ENCODE assay signal across 4 worm cellular contexts in the genomic region with DNA sequence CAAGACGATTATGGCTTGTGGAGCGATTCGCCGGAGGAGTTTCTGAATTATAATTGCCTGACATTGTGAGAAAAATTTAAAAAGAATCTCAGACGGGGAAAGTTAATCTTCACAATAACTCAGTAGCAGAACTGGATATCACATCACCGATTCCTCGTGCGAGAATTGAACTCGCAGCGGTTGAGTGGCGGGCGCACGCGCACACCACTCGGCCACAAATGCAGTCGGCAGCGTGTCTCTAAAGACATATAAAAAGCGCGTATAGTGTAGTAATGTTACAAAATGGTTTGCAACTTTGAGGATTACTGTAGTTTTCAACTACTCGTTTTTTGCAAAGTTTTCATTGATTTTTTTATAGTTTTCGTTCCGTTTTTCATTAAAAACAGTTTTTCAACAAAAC.
TF ChIP-seq lines count a peak whose summit lies in the region.

No protein-coding gene starts in this region.

TF ChIP-seq in whole organism, L2 larva, 48 proteins besides CTCF, POLR2A, EP300 and RAD21 (continued from another document):
- TF ChIP-seq ceh-82 (tag; optimal IDR thresholded peaks at IDR 0.05; lab: Kevin White, UChicago) (peak; percentile 59), alr-1 (tag; optimal IDR thresholded peaks at IDR 0.05; lab: Kevin White, UChicago) (no peak), ceh-16 (tag; optimal IDR thresholded peaks at IDR 0.05; lab: Kevin White, UChicago) (peak; percentile 13), nhr-21 (tag; optimal IDR thresholded peaks at IDR 0.05; lab: Kevin White, UChicago) (peak; percentile 79), nhr-77 (tag; optimal IDR thresholded peaks at IDR 0.05; lab: Kevin White, UChicago) (no peak), R02D3.7 (tag; optimal IDR thresholded peaks at IDR 0.05; lab: Kevin White, UChicago) (no peak), ztf-4 (tag; optimal IDR thresholded peaks at IDR 0.05; lab: Kevin White, UChicago) (peak; percentile 59), lsy-2 (tag; optimal IDR thresholded peaks at IDR 0.05; lab: Kevin White, UChicago) (peak; percentile 48 to 88), zag-1 (tag; optimal IDR thresholded peaks at IDR 0.05; lab: Kevin White, UChicago) (peak; percentile 1), nhr-10 (tag; optimal IDR thresholded peaks at IDR 0.05; lab: Kevin White, UChicago) (no peak), peb-1 (tag; optimal IDR thresholded peaks at IDR 0.05; lab: Kevin White, UChicago) (no peak), nhr-23 (tag; optimal IDR thresholded peaks at IDR 0.05; lab: Kevin White, UChicago) (no peak), nhr-25 (tag; optimal IDR thresholded peaks at IDR 0.05; lab: Kevin White, UChicago) (peak; percentile 58), ztf-1 (GFP tag; conservative IDR thresholded peaks at IDR 0.05; lab: Robert Waterston, UW) (no peak), elt-1 (tag; optimal IDR thresholded peaks at IDR 0.05; lab: Kevin White, UChicago) (no peak), egl-27 (tag; optimal IDR thresholded peaks at IDR 0.05; lab: Kevin White, UChicago) (peak; percentile 35), nhr-11 (tag; optimal IDR thresholded peaks at IDR 0.05; lab: Kevin White, UChicago) (peak; percentile 39), fos-1 (tag; optimal IDR thresholded peaks at IDR 0.05; lab: Kevin White, UChicago) (peak; percentile 70), sma-3 (GFP tag; optimal IDR thresholded peaks at IDR 0.05; lab: Kevin White, UChicago) (peak; percentile 67)
TF ChIP-seq in whole organism, L2 larva: peak in this region for 24.

TF ChIP-seq in whole organism, L4 larva, 104 proteins besides CTCF, POLR2A, EP300 and RAD21 (continued from another document and continues in another):
- TF ChIP-seq cey-2 (tag; optimal IDR thresholded peaks at IDR 0.05; lab: Kevin White, UChicago; ENCODE audit: borderline replicate concordance, insufficient read depth) = peak; percentile 49
- peak in 1 of 2 experiments; percentile 37 for TF ChIP-seq unc-62 (GFP tag; optimal IDR thresholded peaks at IDR 0.05 in 1 of 2; lab: Kevin White, UChicago)
- TF ChIP-seq unc-62 (tag; optimal IDR thresholded peaks at IDR 0.05; lab: Kevin White, UChicago) = no peak
- TF ChIP-seq hif-1 (tag; optimal IDR thresholded peaks at IDR 0.05; lab: Kevin White, UChicago) = peak; percentile 44 to 84
- TF ChIP-seq nhr-237 (tag; optimal IDR thresholded peaks at IDR 0.05; lab: Kevin White, UChicago) = no peak
- peak; percentile 89 for TF ChIP-seq spr-1 (tag; optimal IDR thresholded peaks at IDR 0.05; lab: Kevin White, UChicago)
- no peak for TF ChIP-seq ceh-32 (tag; optimal IDR thresholded peaks at IDR 0.05; lab: Kevin White, UChicago; ENCODE audit: poor library complexity)
- no peak for TF ChIP-seq attf-4 (tag; optimal IDR thresholded peaks at IDR 0.05; lab: Kevin White, UChicago)
- peak; percentile 93 for TF ChIP-seq dmd-9 (GFP tag; IDR thresholded peaks at IDR 0.05; lab: Robert Waterston, UW)
- peak; percentile 97 for TF ChIP-seq arid-1 (GFP tag; conservative IDR thresholded peaks at IDR 0.05; lab: Robert Waterston, UW)
- TF ChIP-seq nhr-6 (tag; optimal IDR thresholded peaks at IDR 0.05; lab: Kevin White, UChicago) = no peak
- no peak for TF ChIP-seq unc-39 (tag; optimal IDR thresholded peaks at IDR 0.05; lab: Kevin White, UChicago)
- no peak for TF ChIP-seq pqm-1 (tag; optimal IDR thresholded peaks at IDR 0.05; lab: Kevin White, UChicago)
- no peak for TF ChIP-seq lin-15B (tag; optimal IDR thresholded peaks at IDR 0.05; lab: Kevin White, UChicago)
- peak; percentile 34 for TF ChIP-seq fkh-10 (GFP tag; optimal IDR thresholded peaks at IDR 0.05; lab: Kevin White, UChicago)
- TF ChIP-seq ztf-7 (tag; optimal IDR thresholded peaks at IDR 0.05; lab: Kevin White, UChicago) = no peak
- TF ChIP-seq ZK546.5 (tag; optimal IDR thresholded peaks at IDR 0.05; lab: Kevin White, UChicago) = no peak
- peak; percentile 46 for TF ChIP-seq dpl-1 (GFP tag; optimal IDR thresholded peaks at IDR 0.05; lab: Kevin White, UChicago)
- peak; percentile 51 for TF ChIP-seq zip-2 (tag; optimal IDR thresholded peaks at IDR 0.05; lab: Kevin White, UChicago)
- TF ChIP-seq T20F7.1 (GFP tag; optimal IDR thresholded peaks at IDR 0.05; lab: Kevin White, UChicago) = no peak
- peak; percentile 92 for TF ChIP-seq snpc-1.2 (GFP tag; IDR thresholded peaks at IDR 0.05; lab: Robert Waterston, UW)
- TF ChIP-seq php-3 (GFP tag; IDR thresholded peaks at IDR 0.05; lab: Robert Waterston, UW) = peak; percentile 79
- peak; percentile 64 for TF ChIP-seq nhr-77 (tag; optimal IDR thresholded peaks at IDR 0.05; lab: Kevin White, UChicago)
- TF ChIP-seq zag-1 (tag; optimal IDR thresholded peaks at IDR 0.05; lab: Kevin White, UChicago) = no peak
- peak in 1 of 2 experiments; percentile 87 for TF ChIP-seq lsy-2 (tag; optimal IDR thresholded peaks at IDR 0.05; lab: Kevin White, UChicago)
- peak; percentile 70 for TF ChIP-seq nhr-111 (GFP tag; optimal IDR thresholded peaks at IDR 0.05; lab: Kevin White, UChicago)
- peak; percentile 88 for TF ChIP-seq lin-38 (GFP tag; IDR thresholded peaks at IDR 0.05; lab: Robert Waterston, UW)
- TF ChIP-seq lim-7 (GFP tag; IDR thresholded peaks at IDR 0.05; lab: Robert Waterston, UW) = peak; percentile 100
- TF ChIP-seq ces-1 (GFP tag; optimal IDR thresholded peaks at IDR 0.05; lab: Kevin White, UChicago) = no peak
- TF ChIP-seq ztf-11 (tag; optimal IDR thresholded peaks at IDR 0.05; lab: Kevin White, UChicago) = no peak
- no peak for TF ChIP-seq lin-39 (tag; optimal IDR thresholded peaks at IDR 0.05; lab: Kevin White, UChicago)
- TF ChIP-seq nhr-28 (tag; optimal IDR thresholded peaks at IDR 0.05; lab: Kevin White, UChicago) = no peak
- no peak for TF ChIP-seq hlh-30 (tag; optimal IDR thresholded peaks at IDR 0.05; lab: Kevin White, UChicago; ENCODE audit: insufficient read depth)
- TF ChIP-seq madf-9 (GFP tag; conservative IDR thresholded peaks at IDR 0.05; lab: Robert Waterston, UW) = peak; percentile 94
- TF ChIP-seq snpc-4 (tag; optimal IDR thresholded peaks at IDR 0.05; lab: Kevin White, UChicago) = no peak
- peak; percentile 87 for TF ChIP-seq rbr-2 (tag; optimal IDR thresholded peaks at IDR 0.05; lab: Kevin White, UChicago)
- peak; percentile 85 for TF ChIP-seq unc-130 (GFP tag; optimal IDR thresholded peaks at IDR 0.05; lab: Kevin White, UChicago)

TF ChIP-seq in whole organism, late embryonic, 69 proteins besides CTCF, POLR2A, EP300 and RAD21 (continued from another document and continues in another):
- TF ChIP-seq lim-6 (tag; optimal IDR thresholded peaks at IDR 0.05; lab: Kevin White, UChicago) (peak; percentile 76), fax-1 (tag; optimal IDR thresholded peaks at IDR 0.05; lab: Kevin White, UChicago) (peak; percentile 93), hlh-30 (tag; optimal IDR thresholded peaks at IDR 0.05; lab: Kevin White, UChicago; ENCODE audit: insufficient read depth) (peak; percentile 78), npax-4 (tag; optimal IDR thresholded peaks at IDR 0.05; lab: Kevin White, UChicago) (peak; percentile 95), pax-1 (tag; optimal IDR thresholded peaks at IDR 0.05; lab: Kevin White, UChicago) (no peak), dve-1 (tag; optimal IDR thresholded peaks at IDR 0.05; lab: Kevin White, UChicago) (peak; percentile 88), madf-2 (tag; optimal IDR thresholded peaks at IDR 0.05; lab: Kevin White, UChicago) (peak; percentile 95), T23F11.4 (GFP tag; optimal IDR thresholded peaks at IDR 0.05; lab: Kevin White, UChicago) (peak; percentile 94), tbx-7 (tag; optimal IDR thresholded peaks at IDR 0.05; lab: Kevin White, UChicago) (peak; percentile 35), K09A11.1 (tag; optimal IDR thresholded peaks at IDR 0.05; lab: Kevin White, UChicago; ENCODE audit: insufficient read depth) (peak; percentile 84), hlh-13 (GFP tag; optimal IDR thresholded peaks at IDR 0.05; lab: Kevin White, UChicago) (peak; percentile 93), ceh-31 (tag; optimal IDR thresholded peaks at IDR 0.05; lab: Kevin White, UChicago) (peak; percentile 85), ceh-24 (tag; optimal IDR thresholded peaks at IDR 0.05; lab: Kevin White, UChicago) (peak; percentile 97), eyg-1 (tag; optimal IDR thresholded peaks at IDR 0.05; lab: Kevin White, UChicago) (peak; percentile 95), odd-2 (tag; optimal IDR thresholded peaks at IDR 0.05; lab: Kevin White, UChicago) (peak; percentile 80), pha-4 (tag; optimal IDR thresholded peaks at IDR 0.05; lab: Kevin White, UChicago) (no peak), Y22D7AL.16 (tag; optimal IDR thresholded peaks at IDR 0.05; lab: Kevin White, UChicago) (peak; percentile 98), unc-3 (GFP tag; conservative IDR thresholded peaks at IDR 0.05; lab: Robert Waterston, UW) (peak; percentile 91), unc-3 (tag; optimal IDR thresholded peaks at IDR 0.05; lab: Kevin White, UChicago) (peak; percentile 92), pros-1 (tag; optimal IDR thresholded peaks at IDR 0.05; lab: Kevin White, UChicago) (no peak), ceh-30 (tag; optimal IDR thresholded peaks at IDR 0.05; lab: Kevin White, UChicago) (peak; percentile 72), tbx-2 (tag; optimal IDR thresholded peaks at IDR 0.05; lab: Kevin White, UChicago) (peak; percentile 95), ceh-9 (tag; optimal IDR thresholded peaks at IDR 0.05; lab: Kevin White, UChicago) (peak; percentile 95), pat-9 (tag; optimal IDR thresholded peaks at IDR 0.05; lab: Kevin White, UChicago) (peak; percentile 97), ref-2 (tag; optimal IDR thresholded peaks at IDR 0.05; lab: Kevin White, UChicago) (peak; percentile 96), C08G9.2 (tag; optimal IDR thresholded peaks at IDR 0.05; lab: Kevin White, UChicago) (peak; percentile 85), lin-11 (tag; optimal IDR thresholded peaks at IDR 0.05; lab: Kevin White, UChicago) (peak; percentile 94), ceh-19 (GFP tag; optimal IDR thresholded peaks at IDR 0.05; lab: Kevin White, UChicago) (peak; percentile 96), syd-9 (tag; optimal IDR thresholded peaks at IDR 0.05; lab: Kevin White, UChicago) (peak; percentile 97), elt-4 (tag; optimal IDR thresholded peaks at IDR 0.05; lab: Kevin White, UChicago) (peak; percentile 53), elt-2 (tag; optimal IDR thresholded peaks at IDR 0.05; lab: Kevin White, UChicago) (peak; percentile 98), pag-3 (tag; optimal IDR thresholded peaks at IDR 0.05; lab: Kevin White, UChicago; ENCODE audit: borderline replicate concordance) (peak; percentile 80), ceh-14 (tag; optimal IDR thresholded peaks at IDR 0.05; lab: Kevin White, UChicago) (peak; percentile 94), hlh-15 (tag; optimal IDR thresholded peaks at IDR 0.05; lab: Kevin White, UChicago) (peak; percentile 96), nhr-232 (tag; optimal IDR thresholded peaks at IDR 0.05; lab: Kevin White, UChicago) (peak; percentile 94), nhr-11 (tag; optimal IDR thresholded peaks at IDR 0.05; lab: Kevin White, UChicago) (no peak), ets-4 (tag; optimal IDR thresholded peaks at IDR 0.05; lab: Kevin White, UChicago) (peak; percentile 56), hlh-8 (tag; optimal IDR thresholded peaks at IDR 0.05; lab: Kevin White, UChicago) (peak; percentile 88), che-1 (tag; optimal IDR thresholded peaks at IDR 0.05; lab: Kevin White, UChicago) (peak; percentile 96)

TF ChIP-seq in whole organism, mixed stage, embryonic, 35 proteins besides CTCF, POLR2A, EP300 and RAD21 (continued from another document):
- TF ChIP-seq ces-1 (GFP tag; optimal IDR thresholded peaks at IDR 0.05; lab: Kevin White, UChicago) (no peak), flh-1 (GFP tag; optimal IDR thresholded peaks at IDR 0.05; lab: Kevin White, UChicago) (peak; percentile 96), unc-62 (GFP tag; optimal IDR thresholded peaks at IDR 0.05; lab: Kevin White, UChicago) (peak; percentile 74), nhr-237 (tag; optimal IDR thresholded peaks at IDR 0.05; lab: Kevin White, UChicago) (no peak), nhr-2 (tag; optimal IDR thresholded peaks at IDR 0.05; lab: Kevin White, UChicago) (no peak), ham-2 (GFP tag; optimal IDR thresholded peaks at IDR 0.05; lab: Kevin White, UChicago) (peak; percentile 95), elt-1 (tag; optimal IDR thresholded peaks at IDR 0.05; lab: Kevin White, UChicago; ENCODE audit: borderline replicate concordance, insufficient read depth) (no peak)
